Worm (Caenorhabditis elegans) whole organism, early embryonic: ENCODE results near the gene R03H10.7.
"Not testable (repeated sequence)": the region's sequence is repeated elsewhere in the genome, so short reads cannot be mapped to it uniquely, and the experiment has no call there.

Experiments used
- B0310.2 ChIP-seq: sonication (generic microtip); optimal IDR thresholded peaks from 2 replicates; lab custom pipeline; 2016; ENCODE audit warnings: mild to moderate bottlenecking, missing genetic modification characterization, missing compliant biosample characterization
- F13C5.2 ChIP-seq: sonication (generic microtip); optimal IDR thresholded peaks from 2 replicates; lab custom pipeline; 2017; ENCODE audit warnings: mild to moderate bottlenecking, missing genetic modification characterization, inconsistent platforms, missing compliant biosample characterization
- aly-1 ChIP-seq: sonication (generic microtip); optimal IDR thresholded peaks from 2 replicates; lab custom pipeline; 2016; ENCODE audit warnings: missing genetic modification characterization, missing compliant biosample characterization
- ama-1 ChIP-seq: fragments of 150-350 bp; optimal IDR thresholded peaks from 2 replicates; lab custom pipeline; 2014
- ceh-13 ChIP-seq: fragments of 200-800 bp; sonication (Bioruptor generic); optimal IDR thresholded peaks from 2 replicates; lab custom pipeline; 2018; ENCODE audit warnings: mild to moderate bottlenecking, missing genetic modification characterization, missing compliant biosample characterization
- ceh-36 ChIP-seq: sonication (generic microtip); optimal IDR thresholded peaks from 2 replicates; lab custom pipeline; 2016; ENCODE audit warnings: missing genetic modification characterization, inconsistent platforms, missing compliant biosample characterization
- ets-7 ChIP-seq: sonication (generic microtip); optimal IDR thresholded peaks from 2 replicates; lab custom pipeline; 2016; ENCODE audit warnings: missing genotype, missing genetic modification characterization, missing compliant biosample characterization
- flt-1 ChIP-seq: fragments of 200-800 bp; sonication (Bioruptor generic); IDR thresholded peaks from 2 replicates; pipeline ENCODE4 v1.3.6; 2022; ENCODE audit warnings: missing genetic modification characterization, missing compliant biosample characterization
- hmbx-1 ChIP-seq: sonication (generic microtip); optimal IDR thresholded peaks from 2 replicates; lab custom pipeline; 2016; ENCODE audit warnings: mild to moderate bottlenecking, missing genetic modification characterization, missing compliant biosample characterization
- hmg-4 ChIP-seq: fragments of 200-800 bp; sonication (Bioruptor generic); optimal IDR thresholded peaks from 2 replicates; lab custom pipeline; 2018; ENCODE audit warnings: mild to moderate bottlenecking, missing genetic modification characterization, missing compliant biosample characterization
- hnd-1 ChIP-seq: sonication (generic microtip); optimal IDR thresholded peaks from 2 replicates; lab custom pipeline; 2016; ENCODE audit warnings: missing genetic modification characterization, missing compliant biosample characterization
- pes-1 ChIP-seq: fragments of 200-800 bp; sonication (Bioruptor generic); IDR thresholded peaks from 2 replicates; pipeline ENCODE4 v1.3.6; 2022; ENCODE audit warnings: missing genetic modification reagents, missing genetic modification characterization, missing compliant biosample characterization
- scrt-1 ChIP-seq: fragments of 200-800 bp; sonication (Bioruptor generic); IDR thresholded peaks from 2 replicates; pipeline ENCODE4 v1.3.6; 2022; ENCODE audit warnings: missing genetic modification characterization, missing compliant biosample characterization
- sea-1 ChIP-seq: fragments of 200-800 bp; sonication (Bioruptor generic); conservative IDR thresholded peaks from 2 replicates; pipeline ENCODE4 v1.3.6; 2022; ENCODE audit warnings: missing genetic modification characterization, missing compliant biosample characterization
- tbx-11 ChIP-seq: fragments of 200-800 bp; sonication (Bioruptor generic); IDR thresholded peaks from 2 replicates; pipeline ENCODE4 v1.3.6; 2022; ENCODE audit warnings: missing genetic modification characterization, missing compliant biosample characterization
- tbx-37 ChIP-seq: fragments of 200-800 bp; sonication (Bioruptor generic); conservative IDR thresholded peaks from 2 replicates; pipeline ENCODE4 v1.3.6; 2022; ENCODE audit warnings: missing genetic modification reagents, missing genetic modification characterization, missing compliant biosample characterization
- tra-4 ChIP-seq: sonication (generic microtip); optimal IDR thresholded peaks from 2 replicates; lab custom pipeline; 2017; ENCODE audit warnings: missing genetic modification characterization, missing compliant biosample characterization

R03H10.7 gene

ce11 chrII:4173842-4174241 lies 4.9 kb downstream of the R03H10.7 start:
- TF ChIP-seq tra-4 (tag; lab: Kevin White, UChicago) (no peak), hmbx-1 (tag; lab: Kevin White, UChicago) (no peak), ceh-13 (GFP tag; lab: Kevin White, UChicago) (no peak), scrt-1 (GFP tag; lab: Robert Waterston, UW) (no peak), F13C5.2 (no peak), hmg-4 (GFP tag; lab: Kevin White, UChicago) (no peak), ama-1 (lab: Kevin White, UChicago) (no peak), flt-1 (GFP tag; lab: Robert Waterston, UW) (no peak), tbx-11 (GFP tag; lab: Robert Waterston, UW) (no peak), hnd-1 (tag; lab: Kevin White, UChicago) (no peak)

- TF ChIP-seq ceh-36 (no peak), tra-4 (tag; lab: Kevin White, UChicago) (no peak), hnd-1 (tag; lab: Kevin White, UChicago) (no peak), aly-1 (tag; lab: Kevin White, UChicago) (no peak), F13C5.2 (no peak), tbx-37 (no peak)
Observed at ce11 chrII:4173398-4173797, 5.3 kb downstream of the R03H10.7 start, which contains the start of gene R03H10.6. Gene R03H10.6, minus strand, starts transcription at chrII:4173498.

- no peak for TF ChIP-seq hnd-1 (tag; lab: Kevin White, UChicago)
- no peak for TF ChIP-seq flt-1 (GFP tag; lab: Robert Waterston, UW)
- no peak for TF ChIP-seq sea-1
- no peak for TF ChIP-seq F13C5.2
- no peak for TF ChIP-seq B0310.2
- TF ChIP-seq ama-1 (lab: Kevin White, UChicago) = no peak
- no peak for TF ChIP-seq aly-1 (tag; lab: Kevin White, UChicago)
- no peak for TF ChIP-seq hmg-4 (GFP tag; lab: Kevin White, UChicago)
- TF ChIP-seq pes-1 (GFP tag; lab: Robert Waterston, UW) = no peak
- TF ChIP-seq tbx-11 (GFP tag; lab: Robert Waterston, UW) = no peak
- TF ChIP-seq ets-7 (tag; lab: Kevin White, UChicago) = no peak
- no peak for TF ChIP-seq tra-4 (tag; lab: Kevin White, UChicago)
- TF ChIP-seq hmbx-1 (tag; lab: Kevin White, UChicago) = no peak
- no peak for TF ChIP-seq scrt-1 (GFP tag; lab: Robert Waterston, UW)
- no peak for TF ChIP-seq ceh-13 (GFP tag; lab: Kevin White, UChicago)
- no peak for TF ChIP-seq tbx-37
Observed at ce11 chrII:4170508-4170907, 8.2 kb downstream of the R03H10.7 start, which contains the start of gene R03H10.5. Gene R03H10.5, minus strand, starts transcription at chrII:4170608.

DNA sequence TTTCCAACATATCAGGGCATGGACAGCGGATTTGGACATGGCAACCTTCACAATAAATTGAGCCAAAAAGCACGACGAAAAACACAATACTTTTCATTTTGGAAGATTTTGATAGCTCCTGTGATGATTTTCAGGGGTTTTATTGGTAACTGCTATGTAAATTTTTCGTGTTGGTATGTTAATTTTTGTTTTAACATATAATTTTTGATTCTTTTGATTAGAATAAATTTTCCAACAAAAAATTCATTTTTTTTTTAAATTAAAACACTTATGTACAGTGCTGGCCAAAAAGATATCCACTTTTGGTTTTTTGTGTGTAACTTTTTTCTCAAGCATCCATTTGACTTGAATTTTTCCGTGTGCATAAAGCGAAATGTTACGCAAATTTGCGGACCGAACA lies 10.3 kb downstream of the R03H10.7 start, which contains the start of gene R03H10.4:
Gene R03H10.4 (minus strand): TSS at position 101 of the 400 bp plus-strand sequence.
- not testable (repeated sequence) for TF ChIP-seq tra-4 (tag; lab: Kevin White, UChicago); sea-1; ceh-36

- TF ChIP-seq ceh-36 = no peak
- no peak for TF ChIP-seq flt-1 (GFP tag; lab: Robert Waterston, UW)
- no peak for TF ChIP-seq hmg-4 (GFP tag; lab: Kevin White, UChicago)
- no peak for TF ChIP-seq hmbx-1 (tag; lab: Kevin White, UChicago)
- TF ChIP-seq F13C5.2 = no peak
- TF ChIP-seq sea-1 = no peak
- no peak for TF ChIP-seq B0310.2
- no peak for TF ChIP-seq pes-1 (GFP tag; lab: Robert Waterston, UW)
- no peak for TF ChIP-seq tbx-11 (GFP tag; lab: Robert Waterston, UW)
- TF ChIP-seq ets-7 (tag; lab: Kevin White, UChicago) = no peak
- TF ChIP-seq hnd-1 (tag; lab: Kevin White, UChicago) = no peak
- no peak for TF ChIP-seq scrt-1 (GFP tag; lab: Robert Waterston, UW)
- no peak for TF ChIP-seq ama-1 (lab: Kevin White, UChicago)
- TF ChIP-seq ceh-13 (GFP tag; lab: Kevin White, UChicago) = no peak
- no peak for TF ChIP-seq tbx-37
- TF ChIP-seq tra-4 (tag; lab: Kevin White, UChicago) = no peak
- no peak for TF ChIP-seq aly-1 (tag; lab: Kevin White, UChicago)
Observed at ce11 chrII:4167833-4168232, 10.9 kb downstream of the R03H10.7 start.

DNA sequence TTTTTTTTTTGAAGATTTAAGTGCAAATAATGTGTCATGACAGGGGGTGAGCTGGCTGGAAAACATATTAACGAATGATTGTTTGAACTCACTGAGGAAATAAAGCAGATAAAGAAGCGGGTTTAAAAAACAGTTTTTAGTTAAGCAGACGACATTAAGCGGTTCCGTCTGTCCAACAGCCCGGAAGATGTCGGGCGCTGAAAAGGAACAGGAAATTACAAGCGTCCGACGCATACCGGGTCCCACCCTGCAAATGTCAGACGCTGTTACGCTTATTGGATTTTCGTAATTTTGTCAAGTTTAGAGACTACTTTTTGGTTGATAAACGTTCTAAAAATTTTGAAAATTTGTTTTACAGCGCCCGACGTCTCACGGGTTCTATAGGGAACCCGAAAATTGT lies 19.2 kb downstream of the R03H10.7 start:
- TF ChIP-seq flt-1 (GFP tag; lab: Robert Waterston, UW) = no peak
- TF ChIP-seq ceh-36 = no peak
- no peak for TF ChIP-seq scrt-1 (GFP tag; lab: Robert Waterston, UW)
- no peak for TF ChIP-seq B0310.2
- TF ChIP-seq F13C5.2 = no peak
- no peak for TF ChIP-seq ceh-13 (GFP tag; lab: Kevin White, UChicago)
- no peak for TF ChIP-seq ama-1 (lab: Kevin White, UChicago)
- no peak for TF ChIP-seq hnd-1 (tag; lab: Kevin White, UChicago)
- no peak for TF ChIP-seq tbx-11 (GFP tag; lab: Robert Waterston, UW)
- TF ChIP-seq ets-7 (tag; lab: Kevin White, UChicago) = no peak
- TF ChIP-seq hmg-4 (GFP tag; lab: Kevin White, UChicago) = no peak
- no peak for TF ChIP-seq tra-4 (tag; lab: Kevin White, UChicago)
- TF ChIP-seq hmbx-1 (tag; lab: Kevin White, UChicago) = no peak

DNA sequence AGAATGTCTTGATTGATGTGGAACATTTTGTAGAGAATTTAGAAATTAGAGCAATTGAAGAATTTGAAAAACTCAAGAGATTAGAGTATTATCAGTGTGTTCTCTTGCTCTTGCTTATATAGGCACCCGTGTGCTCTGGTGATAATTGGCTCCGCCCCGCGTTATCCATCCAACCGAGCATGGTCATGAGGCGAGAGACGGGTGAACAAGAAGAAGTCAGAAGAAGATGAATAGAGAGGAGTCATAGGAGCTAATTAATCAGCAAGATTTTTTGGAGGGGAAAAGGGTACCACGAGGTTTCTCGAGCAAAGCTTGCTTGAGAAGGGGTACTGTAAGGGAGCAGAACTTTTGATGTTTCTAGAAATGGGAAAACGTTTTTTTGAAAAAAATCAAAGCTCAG lies 20.9 kb downstream of the R03H10.7 start:
- TF ChIP-seq scrt-1 (GFP tag; lab: Robert Waterston, UW) = no peak
- no peak for TF ChIP-seq B0310.2
- no peak for TF ChIP-seq ets-7 (tag; lab: Kevin White, UChicago)
- TF ChIP-seq F13C5.2 = no peak
- TF ChIP-seq tbx-37 = no peak
- no peak for TF ChIP-seq tra-4 (tag; lab: Kevin White, UChicago)
- no peak for TF ChIP-seq ceh-36
- no peak for TF ChIP-seq ama-1 (lab: Kevin White, UChicago)
- TF ChIP-seq tbx-11 (GFP tag; lab: Robert Waterston, UW) = no peak
